Fruit fly (Drosophila melanogaster) whole organism, embryonic: Measurements from ENCODE around the gene CG42671.
A peak's percentile ranks its signal among the peaks of the same experiment; 100 is the strongest.

Source experiments
- Awh ChIP-seq: fragments of 200-800 bp; sonication (Bioruptor generic); IDR thresholded peaks from 2 replicates; pipeline ENCODE4, ENCODE4 v1.3.6; 2022; ENCODE audit warnings: missing biosample characterization, missing genetic modification characterization
- Bgb ChIP-seq: fragments of 200-800 bp; sonication (Bioruptor generic); IDR thresholded peaks from 2 replicates; pipeline ENCODE4 v1.3.6; 2022; ENCODE audit warnings: missing biosample characterization, missing genetic modification characterization; ENCODE audit not compliant: partially characterized antibody
- CG10321 ChIP-seq: fragments of 200-800 bp; sonication (Bioruptor generic); IDR thresholded peaks from 2 replicates; pipeline ENCODE4 v1.3.6; 2022; ENCODE audit warnings: missing biosample characterization, missing genetic modification characterization
- CG12769 ChIP-seq: fragments of 200-800 bp; sonication (Bioruptor generic); optimal IDR thresholded peaks from 2 replicates; lab custom pipeline; 2019; ENCODE audit warnings: missing biosample characterization, mild to moderate bottlenecking, missing genetic modification characterization, moderate library complexity
- CG15479 ChIP-seq: fragments of 200-800 bp; sonication (Bioruptor generic); optimal IDR thresholded peaks from 3 replicates; lab custom pipeline; 2019; ENCODE audit warnings: missing biosample characterization, mild to moderate bottlenecking, missing genetic modification characterization, moderate library complexity
- CG17359 ChIP-seq: fragments of 200-800 bp; sonication (Bioruptor generic); optimal IDR thresholded peaks from 3 replicates; lab custom pipeline; 2018; ENCODE audit warnings: missing biosample characterization, mild to moderate bottlenecking, missing genetic modification characterization, moderate library complexity
- CG17361 ChIP-seq: fragments of 200-800 bp; sonication (Bioruptor generic); IDR thresholded peaks from 3 replicates; pipeline ENCODE4 v1.3.6; 2022; ENCODE audit warnings: missing biosample characterization, missing genetic modification characterization
- CG17568 ChIP-seq: fragments of 200-800 bp; sonication (Bioruptor generic); optimal IDR thresholded peaks from 2 replicates; lab custom pipeline; 2018; ENCODE audit warnings: missing biosample characterization, mild to moderate bottlenecking, missing genetic modification characterization, moderate library complexity
- CG17802 ChIP-seq: fragments of 200-800 bp; sonication (Bioruptor generic); optimal IDR thresholded peaks from 2 replicates; lab custom pipeline; 2018; ENCODE audit warnings: missing biosample characterization, mild to moderate bottlenecking, missing genetic modification characterization, moderate library complexity
- CG18599 ChIP-seq: fragments of 200-800 bp; sonication (Bioruptor generic); optimal IDR thresholded peaks from 3 replicates; lab custom pipeline; 2017; ENCODE audit warnings: missing biosample characterization, missing genetic modification characterization, mild to moderate bottlenecking, moderate library complexity, missing genetic modification reagents
- CG2199 ChIP-seq: fragments of 200-800 bp; sonication (Bioruptor generic); IDR thresholded peaks from 3 replicates; pipeline ENCODE4 v1.3.6; 2022; ENCODE audit warnings: missing biosample characterization, missing genetic modification characterization
- CG30431 ChIP-seq: fragments of 200-800 bp; sonication (Bioruptor generic); optimal IDR thresholded peaks from 2 replicates; lab custom pipeline; 2017; ENCODE audit warnings: missing biosample characterization, missing genetic modification characterization
- CG3065 ChIP-seq: fragments of 200-800 bp; sonication (Bioruptor generic); optimal IDR thresholded peaks from 2 replicates; lab custom pipeline; 2016; ENCODE audit warnings: missing biosample characterization, missing genetic modification characterization
- CG3407 ChIP-seq: fragments of 200-800 bp; sonication (Bioruptor generic); optimal IDR thresholded peaks from 2 replicates; lab custom pipeline; 2018; ENCODE audit warnings: missing biosample characterization, mild to moderate bottlenecking, missing genetic modification characterization
- CG4360 ChIP-seq: fragments of 200-800 bp; sonication (Bioruptor generic); IDR thresholded peaks from 2 replicates; pipeline ENCODE4 v1.3.6; 2022; ENCODE audit warnings: missing biosample characterization, missing genetic modification characterization
- CG5180 ChIP-seq: fragments of 200-800 bp; sonication (Bioruptor generic); optimal IDR thresholded peaks from 3 replicates; lab custom pipeline; 2017; ENCODE audit warnings: missing biosample characterization, missing genetic modification characterization, mild to moderate bottlenecking, moderate library complexity, missing genetic modification reagents
- CG9817 ChIP-seq: fragments of 200-800 bp; sonication (Bioruptor generic); optimal IDR thresholded peaks from 2 replicates; lab custom pipeline; 2018; ENCODE audit warnings: missing biosample characterization, mild to moderate bottlenecking, missing genetic modification characterization, moderate library complexity
- Deaf1 ChIP-seq: fragments of 200-800 bp; optimal IDR thresholded peaks from 3 replicates; lab custom pipeline; 2019; ENCODE audit warnings: missing biosample characterization, mild to moderate bottlenecking, missing genetic modification characterization, moderate library complexity
- Ets65A ChIP-seq: fragments of 200-800 bp; sonication (Bioruptor generic); peaks from one replicate; lab custom pipeline; 2016; ENCODE audit warnings: missing biosample characterization, missing genetic modification characterization
- HLH4C ChIP-seq: fragments of 200-800 bp; sonication (Bioruptor generic); IDR thresholded peaks from 3 replicates; pipeline ENCODE4 v1.3.6; 2022; ENCODE audit warnings: missing biosample characterization, missing genetic modification characterization; ENCODE audit not compliant: partially characterized antibody
- Hr39 ChIP-seq: fragments of >200 bp; optimal IDR thresholded peaks from 2 replicates; lab custom pipeline; 2017
- Med ChIP-seq: fragments of 200-800 bp; sonication (Bioruptor generic); peaks from one replicate; lab custom pipeline; 2016; ENCODE audit warnings: missing biosample characterization, missing genetic modification characterization, mild to moderate bottlenecking, inconsistent platforms, moderate library complexity
- Oaz ChIP-seq: fragments of 200-800 bp; sonication (Bioruptor generic); IDR thresholded peaks from 2 replicates; pipeline ENCODE4 v1.3.6; 2022; ENCODE audit warnings: missing biosample characterization, missing genetic modification characterization
- Opbp ChIP-seq: fragments of 200-800 bp; sonication (Bioruptor generic); IDR thresholded peaks from 3 replicates; pipeline ENCODE4 v1.3.6; 2022; ENCODE audit warnings: missing biosample characterization, missing genetic modification characterization; ENCODE audit not compliant: partially characterized antibody
- Ptx1 ChIP-seq: fragments of 200-800 bp; sonication (Bioruptor generic); IDR thresholded peaks from 2 replicates; pipeline ENCODE4 v1.3.6; 2022; ENCODE audit warnings: missing biosample characterization, missing genetic modification characterization
- Rfx ChIP-seq: fragments of 200-800 bp; sonication (Bioruptor generic); IDR thresholded peaks from 2 replicates; pipeline ENCODE4 v1.3.6; 2022; ENCODE audit warnings: missing biosample characterization, missing genetic modification characterization
- ato ChIP-seq: fragments of 200-800 bp; sonication (Bioruptor generic); IDR thresholded peaks from 2 replicates; pipeline ENCODE4 v1.3.6; 2022; ENCODE audit warnings: missing biosample characterization, missing genetic modification characterization; ENCODE audit not compliant: partially characterized antibody
- cg ChIP-seq: fragments of 200-800 bp; sonication (Bioruptor generic); optimal IDR thresholded peaks from 3 replicates; lab custom pipeline; 2019; ENCODE audit warnings: missing biosample characterization, mild to moderate bottlenecking, missing genetic modification characterization, moderate library complexity
- chm ChIP-seq: fragments of 200-800 bp; sonication (Bioruptor generic); IDR thresholded peaks from 2 replicates; pipeline ENCODE4 v1.3.6; 2022; ENCODE audit warnings: missing biosample characterization, missing genetic modification characterization
- da ChIP-seq: fragments of 200-800 bp; sonication (Bioruptor generic); optimal IDR thresholded peaks from 2 replicates; lab custom pipeline; 2016; ENCODE audit warnings: missing biosample characterization, missing genetic modification characterization
- eve ChIP-seq, 2 experiments: fragments of >200 bp; optimal IDR thresholded peaks; 2 replicates each; lab custom pipeline; 2017; ENCODE audit warnings: missing biosample characterization in 2 of 2, missing genetic modification characterization in 2 of 2
- eyg ChIP-seq: fragments of 200-800 bp; sonication (Bioruptor generic); optimal IDR thresholded peaks from 3 replicates; lab custom pipeline; 2016; ENCODE audit warnings: missing biosample characterization, missing genetic modification characterization
- fu2 ChIP-seq: fragments of 200-800 bp; sonication (Bioruptor generic); optimal IDR thresholded peaks from 2 replicates; lab custom pipeline; 2016; ENCODE audit warnings: missing biosample characterization, missing genetic modification characterization
- gsb ChIP-seq: fragments of 200-800 bp; sonication (Bioruptor generic); IDR thresholded peaks from 2 replicates; pipeline ENCODE4 v1.3.6; 2022; ENCODE audit warnings: missing biosample characterization, missing genetic modification characterization
- lab ChIP-seq: fragments of 200-800 bp; sonication (Bioruptor generic); optimal IDR thresholded peaks from 3 replicates; lab custom pipeline; 2017; ENCODE audit warnings: missing biosample characterization, missing genetic modification characterization, mild to moderate bottlenecking, moderate library complexity, missing genetic modification reagents
- oc ChIP-seq: fragments of 200-800 bp; sonication (Bioruptor generic); optimal IDR thresholded peaks from 2 replicates; lab custom pipeline; 2018; ENCODE audit warnings: missing biosample characterization, mild to moderate bottlenecking, missing genetic modification characterization, moderate library complexity
- p53 ChIP-seq: fragments of 200-800 bp; sonication (Bioruptor generic); optimal IDR thresholded peaks from 2 replicates; lab custom pipeline; 2016; ENCODE audit warnings: missing biosample characterization, missing genetic modification characterization
- peb ChIP-seq: fragments of 200-800 bp; sonication (Bioruptor generic); IDR thresholded peaks from 2 replicates; pipeline ENCODE4 v1.3.6; 2022; ENCODE audit warnings: missing biosample characterization, missing genetic modification characterization
- pzg ChIP-seq: fragments of 200-800 bp; sonication (Bioruptor generic); optimal IDR thresholded peaks from 3 replicates; lab custom pipeline; 2018; ENCODE audit warnings: missing biosample characterization, mild to moderate bottlenecking, missing genetic modification characterization, moderate library complexity
- run ChIP-seq: fragments of 200-800 bp; sonication (Bioruptor generic); optimal IDR thresholded peaks from 3 replicates; lab custom pipeline; 2018; ENCODE audit warnings: missing biosample characterization, mild to moderate bottlenecking, missing genetic modification characterization
- sens ChIP-seq: fragments of 200-800 bp; sonication (Bioruptor generic); peaks from one replicate; lab custom pipeline; 2016; ENCODE audit warnings: missing biosample characterization, missing genetic modification characterization
- tin ChIP-seq: fragments of 200-800 bp; sonication (Bioruptor generic); optimal IDR thresholded peaks from 3 replicates; lab custom pipeline; 2016; ENCODE audit warnings: missing biosample characterization, missing genetic modification characterization
- toy ChIP-seq: fragments of 200-800 bp; sonication (Bioruptor generic); IDR thresholded peaks from 2 replicates; pipeline ENCODE4 v1.3.6; 2022; ENCODE audit warnings: missing biosample characterization, missing genetic modification characterization
- vnd ChIP-seq: fragments of 200-800 bp; sonication (Bioruptor generic); IDR thresholded peaks from 3 replicates; pipeline ENCODE4 v1.3.6; 2022; ENCODE audit warnings: missing biosample characterization, missing genetic modification characterization; ENCODE audit not compliant: partially characterized antibody
- wdn ChIP-seq: fragments of 200-800 bp; sonication (Bioruptor generic); IDR thresholded peaks from 2 replicates; pipeline ENCODE4 v1.3.6; 2022; ENCODE audit warnings: missing biosample characterization, missing genetic modification characterization
- zfh1 ChIP-seq: fragments of 200-800 bp; sonication (Bioruptor generic); IDR thresholded peaks from 3 replicates; pipeline ENCODE4 v1.3.6; 2022; ENCODE audit warnings: missing biosample characterization, missing genetic modification characterization

Gene CG42671

dm6 chr3L:11253690-11254243 lies 39.5 kb downstream of the CG42671 start (continued):
- peak; percentile 19; the same call in 1 of the 2 replicates for TF ChIP-seq CG10321 (GFP tag; lab: Robert Waterston, UW)
- peak; percentile 51 for TF ChIP-seq CG12769
- TF ChIP-seq toy (GFP tag; lab: Robert Waterston, UW) = 0 out of 2 replicates have a peak, but pooled peaks have one; percentile 30
- no peak for TF ChIP-seq wdn (GFP tag; lab: Robert Waterston, UW)
- TF ChIP-seq Rfx = no peak
- peak; percentile 21 for TF ChIP-seq da
- no peak for TF ChIP-seq gsb (GFP tag; lab: Robert Waterston, UW)
- peak; percentile 35 for TF ChIP-seq eyg (GFP tag; lab: Kevin White, UChicago)
- TF ChIP-seq pzg (GFP tag; lab: Kevin White, UChicago) = no peak
- 0 out of 2 replicates have a peak, but pooled peaks have one; percentile 32 for TF ChIP-seq Bgb (GFP tag; lab: Robert Waterston, UW)
- peak; percentile 21 for TF ChIP-seq sens (GFP tag; lab: Kevin White, UChicago)
- peak; percentile 90 for TF ChIP-seq Ets65A (GFP tag; lab: Kevin White, UChicago)
- peak; percentile 59 for TF ChIP-seq Med
- TF ChIP-seq CG2199 (GFP tag; lab: Robert Waterston, UW) = no peak
- TF ChIP-seq CG18599 = peak; percentile 2
- peak; percentile 75 for TF ChIP-seq CG15479 (GFP tag; lab: Kevin White, UChicago)

dm6 chr3L:11254470-11255185 lies 40.3 kb downstream of the CG42671 start:
- TF ChIP-seq zfh1 (GFP tag; lab: Robert Waterston, UW) = 0 out of 3 replicates have a peak, but pooled peaks have one; percentile 25
- peak; percentile 62 for TF ChIP-seq chm (GFP tag; lab: Robert Waterston, UW)
- TF ChIP-seq CG2199 (GFP tag; lab: Robert Waterston, UW) = 0 out of 3 replicates have a peak, but pooled peaks have one; percentile 28
- TF ChIP-seq Med = peak; percentile 11
- no peak for TF ChIP-seq peb (GFP tag; lab: Robert Waterston, UW)
- no peak for TF ChIP-seq Hr39
- TF ChIP-seq ato (GFP tag; lab: Robert Waterston, UW) = no peak
- TF ChIP-seq Oaz = no peak
- TF ChIP-seq HLH4C = no peak
- TF ChIP-seq Deaf1 (tag; lab: Kevin White, UChicago) = no peak
- peak; percentile 83 for TF ChIP-seq cg (GFP tag; lab: Kevin White, UChicago)
- no peak for TF ChIP-seq fu2 (GFP tag; lab: Kevin White, UChicago)
- peak; percentile 29; the same call in 1 of the 2 replicates for TF ChIP-seq CG4360 (GFP tag; lab: Robert Waterston, UW)
- TF ChIP-seq tin (GFP tag; lab: Kevin White, UChicago) = no peak
- TF ChIP-seq CG3065 (GFP tag; lab: Kevin White, UChicago) = peak; percentile 71
- TF ChIP-seq p53 (GFP tag; lab: Kevin White, UChicago) = peak; percentile 21
- no peak for TF ChIP-seq lab (GFP tag; lab: Kevin White, UChicago)
- TF ChIP-seq Ptx1 = no peak
- no peak for TF ChIP-seq oc
- peak in 1 of 2 experiments; percentile 63 for TF ChIP-seq eve (GFP tag; optimal IDR thresholded peaks at IDR 0.05; lab: Kevin White, UChicago)

dm6 chr3L:11256147-11256971 lies 42.1 kb downstream of the CG42671 start:
- peak; percentile 70 for TF ChIP-seq CG5180 (GFP tag; lab: Kevin White, UChicago)
- TF ChIP-seq CG17802 = peak; percentile 6
- TF ChIP-seq CG3407 (GFP tag; lab: Kevin White, UChicago) = peak; percentile 100
- TF ChIP-seq run (tag; lab: Kevin White, UChicago) = peak; percentile 52
- TF ChIP-seq CG17361 = peak; percentile 97
- TF ChIP-seq Awh (GFP tag; lab: Robert Waterston, UW) = peak; percentile 61
- TF ChIP-seq CG9817 (tag; lab: Kevin White, UChicago) = peak; percentile 30
- peak; percentile 62 for TF ChIP-seq CG17359 (tag; lab: Kevin White, UChicago)
- TF ChIP-seq CG30431 (GFP tag; lab: Kevin White, UChicago) = peak; percentile 74
- TF ChIP-seq Opbp (GFP tag; lab: Robert Waterston, UW) = peak; percentile 77; the same call in 2 of the 3 replicates
- no peak for TF ChIP-seq vnd (GFP tag; lab: Robert Waterston, UW)
- peak; percentile 42 for TF ChIP-seq CG17568 (GFP tag; lab: Kevin White, UChicago)
- TF ChIP-seq CG15479 (GFP tag; lab: Kevin White, UChicago) = peak; percentile 61
